Worm (Caenorhabditis elegans) whole organism, mixed stage, embryonic: ENCODE results near the gene ZK1290.15.

Experiments
- M03D4.4 ChIP-seq: sonication (generic microtip); optimal IDR thresholded peaks from 2 replicates; lab custom pipeline; 2017; ENCODE audit warnings: mild to moderate bottlenecking, missing genetic modification characterization, missing compliant biosample characterization
- bed-3 ChIP-seq: fragments of 200-800 bp; sonication (Bioruptor generic); optimal IDR thresholded peaks from 3 replicates; lab custom pipeline; 2018; ENCODE audit warnings: mild to moderate bottlenecking, missing genetic modification characterization, moderate library complexity, missing compliant biosample characterization
- ceh-39 ChIP-seq: fragments of 150-350 bp; optimal IDR thresholded peaks from 2 replicates; lab custom pipeline; 2014; ENCODE audit warnings: missing biosample characterization, missing genetic modification characterization
- ceh-43 ChIP-seq: fragments of 200-800 bp; sonication (Bioruptor generic); optimal IDR thresholded peaks from 2 replicates; lab custom pipeline; 2018; ENCODE audit warnings: mild to moderate bottlenecking, missing genetic modification characterization, moderate library complexity, missing compliant biosample characterization
- ceh-83 ChIP-seq: fragments of 200-800 bp; sonication (Bioruptor generic); optimal IDR thresholded peaks from 2 replicates; lab custom pipeline; 2018; ENCODE audit warnings: mild to moderate bottlenecking, missing genetic modification characterization, missing compliant biosample characterization
- ces-1 ChIP-seq: fragments of 150-350 bp; optimal IDR thresholded peaks from 2 replicates; lab custom pipeline; 2014; ENCODE audit warnings: missing biosample characterization, missing genetic modification reagents, missing genetic modification characterization
- cnd-1 ChIP-seq: fragments of 200-800 bp; sonication (Bioruptor generic); optimal IDR thresholded peaks from 2 replicates; lab custom pipeline; 2018; ENCODE audit warnings: mild to moderate bottlenecking, missing genetic modification characterization, missing compliant biosample characterization
- drap-1 ChIP-seq: fragments of 200-800 bp; sonication (Bioruptor generic); optimal IDR thresholded peaks from 3 replicates; lab custom pipeline; 2018; ENCODE audit warnings: mild to moderate bottlenecking, missing genetic modification characterization, missing compliant biosample characterization
- elt-1 ChIP-seq: sonication (generic microtip); optimal IDR thresholded peaks from 2 replicates; lab custom pipeline; 2017; ENCODE audit warnings: missing genetic modification characterization, mild to moderate bottlenecking, missing compliant biosample characterization, antibody characterized with exemption, moderate library complexity, borderline replicate concordance; ENCODE audit not compliant: insufficient read depth
- elt-3 ChIP-seq: fragments of 150-350 bp; optimal IDR thresholded peaks from 2 replicates; lab custom pipeline; 2014; ENCODE audit warnings: missing biosample characterization, missing genetic modification characterization
- flh-1 ChIP-seq: fragments of 200-800 bp; sonication (Bioruptor generic); optimal IDR thresholded peaks from 2 replicates; lab custom pipeline; 2018; ENCODE audit warnings: mild to moderate bottlenecking, missing genetic modification characterization, moderate library complexity, missing compliant biosample characterization
- ham-2 ChIP-seq: fragments of 200-800 bp; sonication (Bioruptor generic); optimal IDR thresholded peaks from 2 replicates; lab custom pipeline; 2018; ENCODE audit warnings: mild to moderate bottlenecking, missing genetic modification characterization, missing compliant biosample characterization
- hlh-1 ChIP-seq: fragments of 150-350 bp; optimal IDR thresholded peaks from 2 replicates; lab custom pipeline; 2014; ENCODE audit warnings: missing biosample characterization, missing genetic modification reagents, missing genetic modification characterization
- lin-13 ChIP-seq: fragments of 150-350 bp; optimal IDR thresholded peaks from 2 replicates; lab custom pipeline; 2014; ENCODE audit warnings: missing biosample characterization, missing genetic modification characterization
- mab-5 ChIP-seq: fragments of 150-350 bp; optimal IDR thresholded peaks from 2 replicates; lab custom pipeline; 2014; ENCODE audit warnings: missing biosample characterization, missing genetic modification characterization
- mep-1 ChIP-seq: fragments of 150-350 bp; optimal IDR thresholded peaks from 2 replicates; lab custom pipeline; 2017; ENCODE audit warnings: missing biosample characterization, missing genetic modification reagents, missing genetic modification characterization, inconsistent platforms
- mls-2 ChIP-seq: sonication (generic microtip); optimal IDR thresholded peaks from 2 replicates; lab custom pipeline; 2016; ENCODE audit warnings: mild to moderate bottlenecking, missing genetic modification characterization, moderate library complexity, missing compliant biosample characterization
- nhr-12 ChIP-seq: fragments of 150-350 bp; optimal IDR thresholded peaks from 2 replicates; lab custom pipeline; 2014; ENCODE audit warnings: missing biosample characterization, missing genetic modification characterization
- nhr-2 ChIP-seq: fragments of 150-350 bp; optimal IDR thresholded peaks from 2 replicates; lab custom pipeline; 2014; ENCODE audit warnings: missing biosample characterization, missing genetic modification characterization
- nhr-237 ChIP-seq: fragments of 150-350 bp; optimal IDR thresholded peaks from 2 replicates; lab custom pipeline; 2014; ENCODE audit warnings: missing biosample characterization, missing genetic modification characterization
- nhr-28 ChIP-seq: fragments of 150-350 bp; optimal IDR thresholded peaks from 2 replicates; lab custom pipeline; 2014; ENCODE audit warnings: missing biosample characterization, missing genetic modification characterization
- nhr-76 ChIP-seq: sonication (generic microtip); optimal IDR thresholded peaks from 2 replicates; lab custom pipeline; 2017; ENCODE audit warnings: missing biosample characterization, missing genetic modification characterization
- snpc-4 ChIP-seq: fragments of 150-350 bp; optimal IDR thresholded peaks from 2 replicates; lab custom pipeline; 2014; ENCODE audit warnings: missing biosample characterization, missing genetic modification characterization
- tbx-8 ChIP-seq: fragments of 200-800 bp; sonication (Bioruptor generic); optimal IDR thresholded peaks from 2 replicates; lab custom pipeline; 2018; ENCODE audit warnings: mild to moderate bottlenecking, missing genetic modification characterization, moderate library complexity, missing compliant biosample characterization
- unc-120 ChIP-seq: sonication (generic microtip); optimal IDR thresholded peaks from 2 replicates; lab custom pipeline; 2017; ENCODE audit warnings: missing genetic modification characterization, missing compliant biosample characterization; ENCODE audit not compliant: poor library complexity, severe bottlenecking
- unc-39 ChIP-seq: fragments of 150-350 bp; optimal IDR thresholded peaks from 2 replicates; lab custom pipeline; 2014; ENCODE audit warnings: missing biosample characterization, missing genetic modification characterization
- unc-62 ChIP-seq: fragments of 150-350 bp; optimal IDR thresholded peaks from 2 replicates; lab custom pipeline; 2014; ENCODE audit warnings: missing biosample characterization, missing genetic modification reagents, missing genetic modification characterization
- zip-8 ChIP-seq: fragments of 150-350 bp; optimal IDR thresholded peaks from 2 replicates; lab custom pipeline; 2014; ENCODE audit warnings: missing biosample characterization, missing genetic modification characterization
- ztf-11 ChIP-seq: fragments of 150-350 bp; optimal IDR thresholded peaks from 2 replicates; lab custom pipeline; 2014; ENCODE audit warnings: missing biosample characterization, missing genetic modification characterization

The ZK1290.15 gene

ce11 chrII:7553806-7554205, 30.4 kb downstream of the ZK1290.15 start, which contains the start of gene ZK1290.10:
Gene ZK1290.10 (minus strand): TSS chrII:7553906.
- no peak for TF ChIP-seq flh-1 (GFP tag; lab: Kevin White, UChicago)
- no peak for TF ChIP-seq mep-1 (tag; lab: Kevin White, UChicago)
- TF ChIP-seq ztf-11, result no peak
- TF ChIP-seq nhr-12, result no peak
- TF ChIP-seq zip-8 (tag; lab: Kevin White, UChicago), result no peak
- TF ChIP-seq nhr-76 (tag; lab: Kevin White, UChicago), result no peak
- no peak for TF ChIP-seq ceh-83 (GFP tag; lab: Kevin White, UChicago)
- TF ChIP-seq ces-1 (GFP tag; lab: Kevin White, UChicago), result no peak
- TF ChIP-seq, all 35 proteins: peak for 0

- TF ChIP-seq nhr-28 (no peak), unc-62 (GFP tag; lab: Kevin White, UChicago) (no peak), mls-2 (no peak), hlh-1 (tag; lab: Kevin White, UChicago) (no peak), nhr-237 (tag; lab: Kevin White, UChicago) (no peak), M03D4.4 (tag; lab: Kevin White, UChicago) (no peak)
These were observed 31.4 kb downstream of the ZK1290.15 start for ce11 chrII:7554716-7555247.

ce11 chrII:7555454-7555853, 32.1 kb downstream of the ZK1290.15 start, which contains the start of gene ZK1290.14:
Gene ZK1290.14 (minus strand): TSS chrII:7555592.
- TF ChIP-seq nhr-2 (tag; lab: Kevin White, UChicago) (no peak), elt-3 (tag; lab: Kevin White, UChicago) (no peak), cnd-1 (tag; lab: Kevin White, UChicago) (no peak), nhr-76 (tag; lab: Kevin White, UChicago) (no peak), ceh-83 (GFP tag; lab: Kevin White, UChicago) (no peak), unc-62 (GFP tag; lab: Kevin White, UChicago) (no peak), snpc-4 (no peak), mep-1 (tag; lab: Kevin White, UChicago) (no peak), tbx-8 (GFP tag; lab: Kevin White, UChicago) (no peak), elt-1 (tag; lab: Kevin White, UChicago) (no peak), unc-120 (tag; lab: Kevin White, UChicago) (no peak), ztf-11 (no peak), nhr-12 (no peak), flh-1 (GFP tag; lab: Kevin White, UChicago) (no peak), drap-1 (GFP tag; lab: Kevin White, UChicago) (no peak), ceh-39 (tag; lab: Kevin White, UChicago) (no peak), ceh-43 (GFP tag; lab: Kevin White, UChicago) (no peak), M03D4.4 (tag; lab: Kevin White, UChicago) (no peak)

ce11 chrII:7557981-7558380, 34.6 kb downstream of the ZK1290.15 start:
- no peak for TF ChIP-seq unc-120 (tag; lab: Kevin White, UChicago)
- no peak for TF ChIP-seq ces-1 (GFP tag; lab: Kevin White, UChicago)
- TF ChIP-seq unc-39, result no peak
- no peak for TF ChIP-seq ham-2 (GFP tag; lab: Kevin White, UChicago)
- TF ChIP-seq elt-3 (tag; lab: Kevin White, UChicago), result no peak
- no peak for TF ChIP-seq mep-1 (tag; lab: Kevin White, UChicago)
- TF ChIP-seq flh-1 (GFP tag; lab: Kevin White, UChicago), result no peak
- TF ChIP-seq drap-1 (GFP tag; lab: Kevin White, UChicago), result no peak
- no peak for TF ChIP-seq mls-2
- no peak for TF ChIP-seq ceh-43 (GFP tag; lab: Kevin White, UChicago)
- TF ChIP-seq mab-5 (tag; lab: Kevin White, UChicago), result no peak
- no peak for TF ChIP-seq elt-1 (tag; lab: Kevin White, UChicago)
- no peak for TF ChIP-seq M03D4.4 (tag; lab: Kevin White, UChicago)
- TF ChIP-seq lin-13 (tag; lab: Kevin White, UChicago), result no peak
- TF ChIP-seq nhr-28, result no peak
- TF ChIP-seq hlh-1 (tag; lab: Kevin White, UChicago), result no peak

- TF ChIP-seq bed-3 (GFP tag; lab: Kevin White, UChicago) (no peak), ceh-39 (tag; lab: Kevin White, UChicago) (no peak), hlh-1 (tag; lab: Kevin White, UChicago) (no peak), drap-1 (GFP tag; lab: Kevin White, UChicago) (no peak), nhr-237 (tag; lab: Kevin White, UChicago) (no peak), snpc-4 (no peak)
These were observed 35.5 kb downstream of the ZK1290.15 start for ce11 chrII:7558864-7559263.
